Worm (Caenorhabditis elegans): Measurements from ENCODE around the gene sas-7.
A peak's percentile ranks its signal among the peaks of the same experiment; 100 is the strongest.

sas-7 gene

DNA sequence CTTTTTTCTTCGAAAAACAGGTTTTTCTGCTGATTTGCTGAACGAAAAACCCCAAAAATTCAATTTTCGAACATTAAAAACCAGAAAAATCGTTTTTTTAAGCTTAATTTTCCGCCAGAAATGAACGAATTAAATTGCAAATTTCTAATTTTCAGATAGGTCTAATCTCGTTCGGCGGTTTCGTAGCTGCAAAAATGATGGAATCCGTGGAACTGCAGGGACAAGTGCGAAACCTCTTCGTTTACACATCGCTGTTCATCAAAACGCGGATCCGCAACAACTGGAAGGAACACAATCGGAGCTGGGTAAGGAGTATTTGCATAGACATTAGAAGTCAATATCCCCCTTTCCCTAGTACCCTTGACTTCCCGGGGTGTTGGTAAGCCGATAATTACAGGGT, 15.3 kb downstream of the sas-7 start:
- no peak for TF ChIP-seq grh-1 (GFP tag; IDR thresholded peaks at IDR 0.05)
- no peak for TF ChIP-seq unc-98 (GFP tag; IDR thresholded peaks at IDR 0.05)
- no peak for TF ChIP-seq unc-62 (GFP tag; optimal IDR thresholded peaks at IDR 0.05)
- no peak for TF ChIP-seq pax-3 (tag; optimal IDR thresholded peaks at IDR 0.05)
- TF ChIP-seq egl-13 (tag; optimal IDR thresholded peaks at IDR 0.05), result no peak
- no peak for TF ChIP-seq hlh-4 (tag; optimal IDR thresholded peaks at IDR 0.05)
- TF ChIP-seq snpc-4 (tag; optimal IDR thresholded peaks at IDR 0.05), result no peak
- no peak for TF ChIP-seq ceh-82 (tag; optimal IDR thresholded peaks at IDR 0.05)
- no peak for TF ChIP-seq unc-30 (tag; optimal IDR thresholded peaks at IDR 0.05)
- TF ChIP-seq jun-1 (tag; optimal IDR thresholded peaks at IDR 0.05), result no peak
- no peak for TF ChIP-seq elt-3 (tag; optimal IDR thresholded peaks at IDR 0.05)
- no peak for TF ChIP-seq zag-1 (tag; optimal IDR thresholded peaks at IDR 0.05)

DNA sequence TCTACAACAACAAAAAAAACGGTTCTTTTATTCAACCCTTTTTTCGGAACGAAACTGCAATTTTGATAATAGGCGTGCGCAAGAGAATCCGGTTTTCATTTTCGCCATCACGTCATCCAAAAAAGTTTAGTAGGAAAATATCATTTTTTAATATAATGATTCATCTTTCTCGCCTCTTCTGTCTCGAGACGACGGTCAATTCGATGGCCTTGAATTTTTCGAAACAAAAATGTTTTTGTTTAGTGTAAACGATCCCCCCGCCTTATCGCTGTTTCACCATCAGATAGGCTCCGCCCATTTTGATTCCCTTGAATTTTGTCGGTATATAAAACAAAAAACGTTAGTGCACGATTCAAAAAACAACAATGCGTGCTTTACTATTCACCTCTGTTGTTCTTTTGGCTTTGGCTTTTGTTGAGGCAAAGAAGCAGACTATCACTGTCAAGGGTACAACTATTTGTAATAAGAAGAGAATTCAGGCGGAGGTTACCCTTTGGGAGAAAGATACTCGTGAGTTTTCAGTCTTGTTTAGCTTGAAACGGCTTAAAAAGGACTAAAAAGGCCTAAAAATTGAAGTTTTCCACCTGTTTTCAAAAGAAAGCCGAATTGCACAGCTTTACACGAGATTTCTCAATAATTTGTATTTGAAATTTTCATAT, 16.8 kb downstream of the sas-7 start, which contains the start of gene ttr-15:
Gene ttr-15 (plus strand): TSS at position 340 of the 659 bp plus-strand sequence.
- TF ChIP-seq ama-1 (optimal IDR thresholded peaks at IDR 0.05), result peak; percentile 44
- no peak for TF ChIP-seq sptf-1 (tag; optimal IDR thresholded peaks at IDR 0.05)
- peak in 1 of 2 experiments; percentile 21 for TF ChIP-seq lsy-2 (tag; optimal IDR thresholded peaks at IDR 0.05)
- TF ChIP-seq nhr-90 (tag; optimal IDR thresholded peaks at IDR 0.05; ENCODE audit: poor library complexity), result peak; percentile 38
- no peak for TF ChIP-seq nhr-11 (tag; optimal IDR thresholded peaks at IDR 0.05)
- TF ChIP-seq fos-1 (tag; optimal IDR thresholded peaks at IDR 0.05), result peak; percentile 13
- TF ChIP-seq pax-3 (tag; optimal IDR thresholded peaks at IDR 0.05), result no peak
- no peak for TF ChIP-seq ceh-82 (tag; optimal IDR thresholded peaks at IDR 0.05)
- peak; percentile 11 for TF ChIP-seq nhr-47 (tag; optimal IDR thresholded peaks at IDR 0.05)
- TF ChIP-seq isw-1 (GFP tag; IDR thresholded peaks at IDR 0.05), result no peak
- peak; percentile 35; the same call in 1 of the 2 replicates for TF ChIP-seq grh-1 (GFP tag; IDR thresholded peaks at IDR 0.05)
- peak; percentile 96 for TF ChIP-seq nhr-85 (tag)
- peak; percentile 65 for TF ChIP-seq blmp-1 (tag; optimal IDR thresholded peaks at IDR 0.05)
- no peak for TF ChIP-seq ceh-90 (tag; optimal IDR thresholded peaks at IDR 0.05)
- TF ChIP-seq irx-1 (tag; optimal IDR thresholded peaks at IDR 0.05), result peak; percentile 26
- TF ChIP-seq jun-1 (tag; optimal IDR thresholded peaks at IDR 0.05), result no peak
- TF ChIP-seq tlp-1 (tag; optimal IDR thresholded peaks at IDR 0.05), result no peak
- peak; percentile 41 for TF ChIP-seq mep-1 (tag; optimal IDR thresholded peaks at IDR 0.05)
- TF ChIP-seq elt-3 (tag; optimal IDR thresholded peaks at IDR 0.05), result peak in 3 of 6 experiments; percentile 36 to 67 (median 48)
- no peak for TF ChIP-seq C34B4.2 (tag; optimal IDR thresholded peaks at IDR 0.05)
- peak in 1 of 2 experiments; percentile 12 for TF ChIP-seq efl-1 (optimal IDR thresholded peaks at IDR 0.05)
- TF ChIP-seq efl-1 (GFP tag; optimal IDR thresholded peaks at IDR 0.05 in 1 of 2), result peak in 1 of 2 experiments; percentile 92
- TF ChIP-seq C04F5.9 (tag; optimal IDR thresholded peaks at IDR 0.05), result no peak
- TF ChIP-seq nhr-20 (tag; optimal IDR thresholded peaks at IDR 0.05), result peak; percentile 63
- TF ChIP-seq fkh-8 (tag; optimal IDR thresholded peaks at IDR 0.05), result no peak
- peak; percentile 60 for TF ChIP-seq nhr-71 (tag; optimal IDR thresholded peaks at IDR 0.05)
- no peak for TF ChIP-seq elt-2 (tag; optimal IDR thresholded peaks at IDR 0.05)
- peak; percentile 36 for TF ChIP-seq snu-23 (GFP tag; optimal IDR thresholded peaks at IDR 0.05)
- peak in 1 of 2 experiments; percentile 12 for TF ChIP-seq lin-35 (GFP tag; optimal IDR thresholded peaks at IDR 0.05)
- peak; percentile 77 for TF ChIP-seq lin-14 (GFP tag; optimal IDR thresholded peaks at IDR 0.05)
- no peak for TF ChIP-seq unc-130 (tag; optimal IDR thresholded peaks at IDR 0.05)
- no peak for TF ChIP-seq hpl-2 (GFP tag; optimal IDR thresholded peaks at IDR 0.05)
